Worm (Caenorhabditis elegans): Measurements from ENCODE around the gene arrd-10.

The arrd-10 gene

ce11 chrII:12965138-12965537 is 25.2 kb downstream of the arrd-10 start:
- TF ChIP-seq ztf-23 (GFP tag; IDR thresholded peaks at IDR 0.05) = no peak
- no peak for TF ChIP-seq flt-1 (GFP tag; IDR thresholded peaks at IDR 0.05)
- TF ChIP-seq cog-1 (tag; optimal IDR thresholded peaks at IDR 0.05) = no peak
- no peak for TF ChIP-seq ref-1 (GFP tag; conservative IDR thresholded peaks at IDR 0.05)
- no peak for TF ChIP-seq klf-2 (GFP tag; conservative IDR thresholded peaks at IDR 0.05)
- no peak for TF ChIP-seq T22C8.4 (GFP tag; IDR thresholded peaks at IDR 0.05)
- TF ChIP-seq med-1 (GFP tag; optimal IDR thresholded peaks at IDR 0.05; ENCODE audit: insufficient read depth) = no peak
- TF ChIP-seq ztf-29 (GFP tag; IDR thresholded peaks at IDR 0.05) = no peak
- TF ChIP-seq tab-1 (GFP tag; IDR thresholded peaks at IDR 0.05) = no peak

- TF ChIP-seq ztf-29 (GFP tag; IDR thresholded peaks at IDR 0.05) = no peak
- TF ChIP-seq T22C8.4 (GFP tag; IDR thresholded peaks at IDR 0.05) = no peak
- TF ChIP-seq flt-1 (GFP tag; IDR thresholded peaks at IDR 0.05) = no peak
- no peak for TF ChIP-seq tab-1 (GFP tag; IDR thresholded peaks at IDR 0.05)
Measured at ce11 chrII:12965538-12965588, 25.5 kb downstream of the arrd-10 start, which contains the start of gene ptr-18. ptr-18 (plus strand) TSS chrII:12965546.

- TF ChIP-seq tab-1 (GFP tag; IDR thresholded peaks at IDR 0.05) = no peak
- TF ChIP-seq ztf-29 (GFP tag; IDR thresholded peaks at IDR 0.05) = no peak
- no peak for TF ChIP-seq ztf-23 (GFP tag; IDR thresholded peaks at IDR 0.05)
- TF ChIP-seq flt-1 (GFP tag; IDR thresholded peaks at IDR 0.05) = no peak
- no peak for TF ChIP-seq cog-1 (tag; optimal IDR thresholded peaks at IDR 0.05)
- TF ChIP-seq T22C8.4 (GFP tag; IDR thresholded peaks at IDR 0.05) = no peak
- no peak for TF ChIP-seq ref-1 (GFP tag; conservative IDR thresholded peaks at IDR 0.05)
- no peak for TF ChIP-seq med-1 (GFP tag; optimal IDR thresholded peaks at IDR 0.05; ENCODE audit: insufficient read depth)
- no peak for TF ChIP-seq klf-2 (GFP tag; conservative IDR thresholded peaks at IDR 0.05)
Measured at ce11 chrII:12965589-12965988, 25.7 kb downstream of the arrd-10 start.

ce11 chrII:12966274-12966673 is 26.4 kb downstream of the arrd-10 start:
- TF ChIP-seq ztf-23 (GFP tag; IDR thresholded peaks at IDR 0.05) (no peak), ref-1 (GFP tag; conservative IDR thresholded peaks at IDR 0.05) (no peak), flt-1 (GFP tag; IDR thresholded peaks at IDR 0.05) (no peak)

ce11 chrII:12968448-12968969 is 28.6 kb downstream of the arrd-10 start:
- TF ChIP-seq ztf-29 (GFP tag; IDR thresholded peaks at IDR 0.05) = no peak
- no peak for TF ChIP-seq klf-2 (GFP tag; conservative IDR thresholded peaks at IDR 0.05)
- no peak for TF ChIP-seq flt-1 (GFP tag; IDR thresholded peaks at IDR 0.05)
- TF ChIP-seq T22C8.4 (GFP tag; IDR thresholded peaks at IDR 0.05) = no peak
- no peak for TF ChIP-seq ztf-23 (GFP tag; IDR thresholded peaks at IDR 0.05)
- no peak for TF ChIP-seq ref-1 (GFP tag; conservative IDR thresholded peaks at IDR 0.05)
- no peak for TF ChIP-seq tab-1 (GFP tag; IDR thresholded peaks at IDR 0.05)
- TF ChIP-seq med-1 (GFP tag; optimal IDR thresholded peaks at IDR 0.05; ENCODE audit: insufficient read depth) = no peak
- TF ChIP-seq cog-1 (tag; optimal IDR thresholded peaks at IDR 0.05) = no peak

ce11 chrII:12969622-12970021 is 29.7 kb downstream of the arrd-10 start, which contains the start of gene Y38F1A.4:
Y38F1A.4 (minus strand) TSS chrII:12969722.
- TF ChIP-seq med-1 (GFP tag; optimal IDR thresholded peaks at IDR 0.05; ENCODE audit: insufficient read depth) = no peak
- no peak for TF ChIP-seq T22C8.4 (GFP tag; IDR thresholded peaks at IDR 0.05)
- TF ChIP-seq klf-2 (GFP tag; conservative IDR thresholded peaks at IDR 0.05) = no peak

- TF ChIP-seq cog-1 (tag; optimal IDR thresholded peaks at IDR 0.05) (no peak), ztf-29 (GFP tag; IDR thresholded peaks at IDR 0.05) (no peak), ref-1 (GFP tag; conservative IDR thresholded peaks at IDR 0.05) (no peak), ztf-23 (GFP tag; IDR thresholded peaks at IDR 0.05) (no peak), flt-1 (GFP tag; IDR thresholded peaks at IDR 0.05) (no peak), T22C8.4 (GFP tag; IDR thresholded peaks at IDR 0.05) (no peak), klf-2 (GFP tag; conservative IDR thresholded peaks at IDR 0.05) (no peak), tab-1 (GFP tag; IDR thresholded peaks at IDR 0.05) (no peak), med-1 (GFP tag; optimal IDR thresholded peaks at IDR 0.05; ENCODE audit: insufficient read depth) (no peak)
Measured at ce11 chrII:12978658-12979057, 38.8 kb downstream of the arrd-10 start.

- TF ChIP-seq ref-1 (GFP tag; conservative IDR thresholded peaks at IDR 0.05) (no peak), cog-1 (tag; optimal IDR thresholded peaks at IDR 0.05) (no peak), med-1 (GFP tag; optimal IDR thresholded peaks at IDR 0.05; ENCODE audit: insufficient read depth) (no peak), T22C8.4 (GFP tag; IDR thresholded peaks at IDR 0.05) (no peak), flt-1 (GFP tag; IDR thresholded peaks at IDR 0.05) (no peak), klf-2 (GFP tag; conservative IDR thresholded peaks at IDR 0.05) (no peak), ztf-23 (GFP tag; IDR thresholded peaks at IDR 0.05) (no peak), tab-1 (GFP tag; IDR thresholded peaks at IDR 0.05) (no peak), ztf-29 (GFP tag; IDR thresholded peaks at IDR 0.05) (no peak)
Measured at ce11 chrII:12980212-12980611, 40.3 kb downstream of the arrd-10 start, which contains the start of gene cyd-1. cyd-1 (plus strand) TSS chrII:12980591.

- TF ChIP-seq ztf-29 (GFP tag; IDR thresholded peaks at IDR 0.05) (no peak), T22C8.4 (GFP tag; IDR thresholded peaks at IDR 0.05) (no peak), ref-1 (GFP tag; conservative IDR thresholded peaks at IDR 0.05) (no peak)
Measured at ce11 chrII:12981980-12982575, 42.2 kb downstream of the arrd-10 start.

- TF ChIP-seq ztf-29 (GFP tag; IDR thresholded peaks at IDR 0.05) = no peak
- TF ChIP-seq cog-1 (tag; optimal IDR thresholded peaks at IDR 0.05) = no peak
- no peak for TF ChIP-seq klf-2 (GFP tag; conservative IDR thresholded peaks at IDR 0.05)
- TF ChIP-seq flt-1 (GFP tag; IDR thresholded peaks at IDR 0.05) = no peak
- TF ChIP-seq med-1 (GFP tag; optimal IDR thresholded peaks at IDR 0.05; ENCODE audit: insufficient read depth) = no peak
- TF ChIP-seq ztf-23 (GFP tag; IDR thresholded peaks at IDR 0.05) = no peak
- TF ChIP-seq T22C8.4 (GFP tag; IDR thresholded peaks at IDR 0.05) = no peak
- TF ChIP-seq ref-1 (GFP tag; conservative IDR thresholded peaks at IDR 0.05) = no peak
- no peak for TF ChIP-seq tab-1 (GFP tag; IDR thresholded peaks at IDR 0.05)
Measured at ce11 chrII:12982830-12983229, 42.9 kb downstream of the arrd-10 start.

- TF ChIP-seq T22C8.4 (GFP tag; IDR thresholded peaks at IDR 0.05) = no peak
- TF ChIP-seq ref-1 (GFP tag; conservative IDR thresholded peaks at IDR 0.05) = no peak
- TF ChIP-seq klf-2 (GFP tag; conservative IDR thresholded peaks at IDR 0.05) = no peak
- 0 out of 2 replicates have a peak, but pooled peaks have one; percentile 45 for TF ChIP-seq tab-1 (GFP tag; IDR thresholded peaks at IDR 0.05)
- no peak for TF ChIP-seq flt-1 (GFP tag; IDR thresholded peaks at IDR 0.05)
Measured at ce11 chrII:12984709-12985108, 44.8 kb downstream of the arrd-10 start.

All from whole organism, midembryonic.